Worm (Caenorhabditis elegans) whole organism, late embryonic: ENCODE data around the gene K08E4.2.

Source experiments
- C08G9.2 ChIP-seq: sonication (generic microtip); optimal IDR thresholded peaks from 2 replicates; lab custom pipeline; 2016; ENCODE audit warnings: mild to moderate bottlenecking, missing genetic modification characterization, moderate library complexity, missing compliant biosample characterization
- C38D4.7 ChIP-seq: fragments of 200-800 bp; sonication (Bioruptor generic); optimal IDR thresholded peaks from 2 replicates; lab custom pipeline; 2018; ENCODE audit warnings: mild to moderate bottlenecking, missing genetic modification characterization, moderate library complexity, missing compliant biosample characterization
- F13H6.1 ChIP-seq: sonication (generic microtip); optimal IDR thresholded peaks from 2 replicates; lab custom pipeline; 2016; ENCODE audit warnings: missing genetic modification characterization, missing compliant biosample characterization
- K09A11.1 ChIP-seq: sonication (generic microtip); optimal IDR thresholded peaks from 2 replicates; lab custom pipeline; 2017; ENCODE audit warnings: antibody characterized with exemption, mild to moderate bottlenecking, missing genetic modification characterization, missing compliant biosample characterization; ENCODE audit not compliant: insufficient read depth
- Y22D7AL.16 ChIP-seq: sonication (generic microtip); optimal IDR thresholded peaks from 2 replicates; lab custom pipeline; 2016; ENCODE audit warnings: missing genetic modification characterization, missing compliant biosample characterization
- ahr-1 ChIP-seq: sonication (generic microtip); optimal IDR thresholded peaks from 2 replicates; lab custom pipeline; 2016; ENCODE audit warnings: missing genetic modification characterization, missing compliant biosample characterization
- ceh-14 ChIP-seq: sonication (generic microtip); optimal IDR thresholded peaks from 2 replicates; lab custom pipeline; 2016; ENCODE audit warnings: missing genotype, missing genetic modification characterization, missing compliant biosample characterization
- ceh-18 ChIP-seq: sonication (generic microtip); optimal IDR thresholded peaks from 2 replicates; lab custom pipeline; 2016; ENCODE audit warnings: missing genetic modification characterization, missing compliant biosample characterization
- ceh-19 ChIP-seq: fragments of 200-800 bp; sonication (Bioruptor generic); optimal IDR thresholded peaks from 2 replicates; lab custom pipeline; 2018; ENCODE audit warnings: mild to moderate bottlenecking, missing genetic modification characterization, missing compliant biosample characterization
- ceh-2 ChIP-seq: sonication (generic microtip); optimal IDR thresholded peaks from 2 replicates; lab custom pipeline; 2016; ENCODE audit warnings: missing genotype, missing genetic modification characterization, missing compliant biosample characterization
- ceh-24 ChIP-seq: sonication (generic microtip); optimal IDR thresholded peaks from 2 replicates; lab custom pipeline; 2016; ENCODE audit warnings: mild to moderate bottlenecking, missing genetic modification characterization, missing compliant biosample characterization
- ceh-31 ChIP-seq: sonication (generic microtip); optimal IDR thresholded peaks from 2 replicates; lab custom pipeline; 2016; ENCODE audit warnings: missing genetic modification characterization, missing compliant biosample characterization
- ceh-34 ChIP-seq: sonication (generic microtip); optimal IDR thresholded peaks from 2 replicates; lab custom pipeline; 2016; ENCODE audit warnings: mild to moderate bottlenecking, missing genetic modification characterization, missing compliant biosample characterization
- ceh-6 ChIP-seq: fragments of 200-800 bp; sonication (Bioruptor generic); optimal IDR thresholded peaks from 2 replicates; lab custom pipeline; 2018; ENCODE audit warnings: mild to moderate bottlenecking, missing genetic modification characterization, missing compliant biosample characterization
- ceh-9 ChIP-seq: sonication (generic microtip); optimal IDR thresholded peaks from 2 replicates; lab custom pipeline; 2016; ENCODE audit warnings: mild to moderate bottlenecking, missing genetic modification characterization, inconsistent platforms, missing compliant biosample characterization
- dmd-4 ChIP-seq: sonication (generic microtip); optimal IDR thresholded peaks from 2 replicates; lab custom pipeline; 2016; ENCODE audit warnings: borderline replicate concordance, missing genetic modification characterization, missing compliant biosample characterization
- dve-1 ChIP-seq: sonication (generic microtip); optimal IDR thresholded peaks from 2 replicates; lab custom pipeline; 2017; ENCODE audit warnings: antibody characterized with exemption, mild to moderate bottlenecking, missing genetic modification characterization, missing compliant biosample characterization
- elt-4 ChIP-seq: sonication (generic microtip); optimal IDR thresholded peaks from 2 replicates; lab custom pipeline; 2016; ENCODE audit warnings: missing genetic modification characterization, missing compliant biosample characterization
- ets-4 ChIP-seq: sonication (generic microtip); optimal IDR thresholded peaks from 2 replicates; lab custom pipeline; 2016; ENCODE audit warnings: missing genetic modification characterization, missing compliant biosample characterization
- fax-1 ChIP-seq: sonication (generic microtip); optimal IDR thresholded peaks from 2 replicates; lab custom pipeline; 2016; ENCODE audit warnings: missing genotype, missing genetic modification characterization, missing compliant biosample characterization
- fkh-10 ChIP-seq: fragments of 150-350 bp; optimal IDR thresholded peaks from 2 replicates; lab custom pipeline; 2014; ENCODE audit warnings: missing biosample characterization, missing genetic modification reagents, missing genetic modification characterization
- fkh-6 ChIP-seq: sonication (generic microtip); optimal IDR thresholded peaks from 2 replicates; lab custom pipeline; 2016; ENCODE audit warnings: missing genetic modification characterization, missing compliant biosample characterization
- hlh-13 ChIP-seq: fragments of 200-800 bp; sonication (Bioruptor generic); optimal IDR thresholded peaks from 2 replicates; lab custom pipeline; 2018; ENCODE audit warnings: mild to moderate bottlenecking, missing genetic modification characterization, missing compliant biosample characterization
- hlh-30 ChIP-seq: sonication (generic microtip); optimal IDR thresholded peaks from 2 replicates; lab custom pipeline; 2017; ENCODE audit warnings: antibody characterized with exemption, missing genetic modification characterization, missing compliant biosample characterization; ENCODE audit not compliant: insufficient read depth
- lim-6 ChIP-seq: sonication (generic microtip); optimal IDR thresholded peaks from 2 replicates; lab custom pipeline; 2016; ENCODE audit warnings: missing genetic modification characterization, missing compliant biosample characterization
- lin-11 ChIP-seq: fragments of 200-800 bp; sonication (Bioruptor generic); optimal IDR thresholded peaks from 2 replicates; lab custom pipeline; 2018; ENCODE audit warnings: mild to moderate bottlenecking, missing genetic modification characterization, missing compliant biosample characterization
- madf-2 ChIP-seq: sonication (generic microtip); optimal IDR thresholded peaks from 2 replicates; lab custom pipeline; 2017; ENCODE audit warnings: missing genetic modification characterization, missing compliant biosample characterization
- mec-3 ChIP-seq: sonication (generic microtip); optimal IDR thresholded peaks from 2 replicates; lab custom pipeline; 2016; ENCODE audit warnings: borderline replicate concordance, missing genetic modification characterization, missing compliant biosample characterization
- nfya-1 ChIP-seq: sonication (generic microtip); optimal IDR thresholded peaks from 2 replicates; lab custom pipeline; 2017; ENCODE audit warnings: missing genetic modification characterization, mild to moderate bottlenecking, missing compliant biosample characterization, antibody characterized with exemption, moderate library complexity
- nhr-11 ChIP-seq: fragments of 150-350 bp; optimal IDR thresholded peaks from 2 replicates; lab custom pipeline; 2014; ENCODE audit warnings: missing biosample characterization, missing genetic modification characterization
- nhr-232 ChIP-seq: sonication (generic microtip); optimal IDR thresholded peaks from 2 replicates; lab custom pipeline; 2016; ENCODE audit warnings: missing genetic modification characterization, missing compliant biosample characterization
- npax-4 ChIP-seq: sonication (generic microtip); optimal IDR thresholded peaks from 2 replicates; lab custom pipeline; 2016; ENCODE audit warnings: missing genetic modification characterization, missing compliant biosample characterization
- pat-9 ChIP-seq: fragments of 200-800 bp; sonication (Bioruptor generic); optimal IDR thresholded peaks from 2 replicates; lab custom pipeline; 2018; ENCODE audit warnings: mild to moderate bottlenecking, missing genetic modification characterization, moderate library complexity, missing compliant biosample characterization
- pqm-1 ChIP-seq: sonication (generic microtip); optimal IDR thresholded peaks from 2 replicates; lab custom pipeline; 2016; ENCODE audit warnings: missing genetic modification characterization, missing compliant biosample characterization
- pros-1 ChIP-seq: fragments of 150-350 bp; optimal IDR thresholded peaks from 2 replicates; lab custom pipeline; 2014; ENCODE audit warnings: missing biosample characterization, missing genetic modification reagents, missing genetic modification characterization
- rnt-1 ChIP-seq: sonication (generic microtip); optimal IDR thresholded peaks from 2 replicates; lab custom pipeline; 2016; ENCODE audit warnings: missing genetic modification characterization, missing compliant biosample characterization
- sox-2 ChIP-seq: fragments of 200-800 bp; sonication (Bioruptor generic); IDR thresholded peaks from 2 replicates; pipeline ENCODE4 v1.3.6; 2022; ENCODE audit warnings: missing genetic modification reagents, missing genetic modification characterization, missing compliant biosample characterization
- sox-4 ChIP-seq: sonication (generic microtip); optimal IDR thresholded peaks from 2 replicates; lab custom pipeline; 2017; ENCODE audit warnings: mild to moderate bottlenecking, missing genetic modification characterization, inconsistent platforms, missing compliant biosample characterization
- tbx-7 ChIP-seq: sonication (generic microtip); optimal IDR thresholded peaks from 2 replicates; lab custom pipeline; 2016; ENCODE audit warnings: missing genotype, missing genetic modification characterization, missing compliant biosample characterization
- ttx-3 ChIP-seq: sonication (generic microtip); optimal IDR thresholded peaks from 2 replicates; lab custom pipeline; 2016; ENCODE audit warnings: missing genetic modification reagents, missing genetic modification characterization, missing compliant biosample characterization
- unc-3 ChIP-seq, 2 experiments: fragments of 200-800 bp in 1 of 2; sonication (Bioruptor generic) in 1 of 2; sonication (generic microtip) in 1 of 2; conservative IDR thresholded peaks in 1 of 2; optimal IDR thresholded peaks in 1 of 2; 2 replicates each; pipeline versions ENCODE4 v1.3.6 to Lab custom; 2016 to 2022; ENCODE audit warnings: missing compliant biosample characterization in 2 of 2, missing genetic modification characterization in 2 of 2, missing genetic modification reagents in 1 of 2
- unc-42 ChIP-seq: sonication (generic microtip); optimal IDR thresholded peaks from 2 replicates; lab custom pipeline; 2016; ENCODE audit warnings: missing genotype, missing genetic modification characterization, missing compliant biosample characterization
- unc-55 ChIP-seq: sonication (generic microtip); optimal IDR thresholded peaks from 2 replicates; lab custom pipeline; 2017; ENCODE audit warnings: missing biosample characterization, missing genetic modification reagents, missing genetic modification characterization
- unc-86 ChIP-seq: sonication (generic microtip); optimal IDR thresholded peaks from 2 replicates; lab custom pipeline; 2016; ENCODE audit warnings: missing genetic modification characterization, missing compliant biosample characterization

The K08E4.2 gene

ce11 chrIV:12080807-12081206 is 24.4 kb upstream of the K08E4.2 start:
- TF ChIP-seq pat-9 (tag; lab: Kevin White, UChicago) (no peak), ceh-6 (no peak), ceh-14 (tag; lab: Kevin White, UChicago) (no peak), ceh-18 (tag; lab: Kevin White, UChicago) (no peak), elt-4 (tag; lab: Kevin White, UChicago) (no peak)
- TF ChIP-seq, all 69 proteins: peak for 0

- peak; percentile 26 for TF ChIP-seq ceh-31
- TF ChIP-seq hlh-13 (GFP tag; lab: Kevin White, UChicago): no peak
- TF ChIP-seq unc-3 (GFP tag; conservative IDR thresholded peaks at IDR 0.05; lab: Robert Waterston, UW): no peak
- TF ChIP-seq unc-3 (tag; optimal IDR thresholded peaks at IDR 0.05; lab: Kevin White, UChicago): no peak
- TF ChIP-seq nhr-11 (tag; lab: Kevin White, UChicago): no peak
- no peak for TF ChIP-seq fkh-6 (tag; lab: Kevin White, UChicago)
- no peak for TF ChIP-seq unc-55
- TF ChIP-seq nfya-1 (tag; lab: Kevin White, UChicago): peak; percentile 38
- TF ChIP-seq pros-1 (tag; lab: Kevin White, UChicago): no peak
- no peak for TF ChIP-seq mec-3 (tag; lab: Kevin White, UChicago)
- TF ChIP-seq lim-6 (tag; lab: Kevin White, UChicago): no peak
- peak; percentile 75 for TF ChIP-seq hlh-30 (tag; lab: Kevin White, UChicago)
- no peak for TF ChIP-seq dmd-4
- no peak for TF ChIP-seq rnt-1 (tag; lab: Kevin White, UChicago)
- TF ChIP-seq unc-42 (tag; lab: Kevin White, UChicago): peak; percentile 27
- no peak for TF ChIP-seq ceh-19
- TF ChIP-seq lin-11: no peak
- TF ChIP-seq ceh-24 (tag; lab: Kevin White, UChicago): no peak
- no peak for TF ChIP-seq pat-9 (tag; lab: Kevin White, UChicago)
- TF ChIP-seq, all 69 proteins: peak for 4
These were observed 22.6 kb upstream of the K08E4.2 start, which contains the start of gene lex-1 for ce11 chrIV:12078907-12079523. Gene lex-1, plus strand, starts transcription at chrIV:12079473.

ce11 chrIV:12078112-12078812 is 21.8 kb upstream of the K08E4.2 start, which contains the start of gene tmed-1:
Gene tmed-1, minus strand, starts transcription at chrIV:12078162.
- TF ChIP-seq ceh-6 (no peak), pqm-1 (tag; lab: Kevin White, UChicago) (no peak), sox-2 (no peak), madf-2 (no peak), nhr-232 (tag; lab: Kevin White, UChicago) (no peak), C38D4.7 (GFP tag; lab: Kevin White, UChicago) (no peak), lim-6 (tag; lab: Kevin White, UChicago) (no peak), fkh-10 (GFP tag; lab: Kevin White, UChicago) (no peak), ets-4 (no peak), hlh-13 (GFP tag; lab: Kevin White, UChicago) (no peak), npax-4 (no peak), ceh-19 (no peak), ahr-1 (no peak), pat-9 (tag; lab: Kevin White, UChicago) (no peak), C08G9.2 (tag; lab: Kevin White, UChicago) (no peak), ceh-34 (no peak), Y22D7AL.16 (tag; lab: Kevin White, UChicago) (no peak)

DNA sequence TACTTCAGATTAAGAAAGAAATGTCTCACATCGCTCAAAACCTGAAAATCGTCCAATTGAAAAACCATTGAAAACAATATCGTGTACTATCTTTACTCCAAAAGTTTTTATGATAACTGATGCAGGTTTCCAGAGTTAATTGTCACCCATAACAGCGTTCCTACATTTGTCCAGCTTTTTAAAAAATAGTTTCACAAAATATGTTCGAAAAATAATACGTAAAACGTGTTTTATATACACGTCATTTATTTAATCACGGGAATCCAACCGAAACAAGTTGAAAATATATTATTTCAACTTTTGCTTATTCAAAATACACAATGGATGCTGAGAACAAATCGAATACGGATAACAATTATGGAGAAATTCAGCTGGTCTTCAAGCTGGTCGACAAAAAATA is 19.0 kb upstream of the K08E4.2 start, which contains the start of gene K08E4.7:
TSS of gene K08E4.7 (plus strand) at position 301 of the 400 bp plus-strand sequence.
- TF ChIP-seq elt-4 (tag; lab: Kevin White, UChicago) (no peak), ceh-9 (tag; lab: Kevin White, UChicago) (no peak), unc-86 (tag; lab: Kevin White, UChicago) (no peak), pros-1 (tag; lab: Kevin White, UChicago) (no peak), ttx-3 (tag; lab: Kevin White, UChicago) (no peak), K09A11.1 (tag; lab: Kevin White, UChicago) (no peak), tbx-7 (tag; lab: Kevin White, UChicago) (no peak), dve-1 (tag; lab: Kevin White, UChicago) (no peak), fax-1 (tag; lab: Kevin White, UChicago) (no peak), hlh-30 (tag; lab: Kevin White, UChicago) (no peak), sox-4 (no peak), sox-2 (no peak), ceh-2 (tag; lab: Kevin White, UChicago) (no peak), F13H6.1 (tag; lab: Kevin White, UChicago) (no peak), Y22D7AL.16 (tag; lab: Kevin White, UChicago) (no peak), C38D4.7 (GFP tag; lab: Kevin White, UChicago) (no peak)
